Fruit fly (Drosophila melanogaster): ENCODE measurements around the gene CG11069.

Gene CG11069

dm6 chr3R:24876843-24877457 is 17.6 kb upstream of the CG11069 start, which contains the start of the genes CG11089 and CG31381:
Gene CG11089 (plus strand): TSS chr3R:24877045.
Gene CG31381 (plus strand): TSS chr3R:24877045.
- no peak for TF ChIP-seq CG15011 (GFP tag; optimal IDR thresholded peaks at IDR 0.05)
- TF ChIP-seq slbo (GFP tag; IDR thresholded peaks at IDR 0.05), result no peak
- TF ChIP-seq Bdp1 (GFP tag; optimal IDR thresholded peaks at IDR 0.05), result no peak
- peak; percentile 61 for TF ChIP-seq CG12391 (tag; optimal IDR thresholded peaks at IDR 0.05)
- peak; percentile 99 for TF ChIP-seq kah (GFP tag; optimal IDR thresholded peaks at IDR 0.05)
- TF ChIP-seq TFAM (GFP tag; optimal IDR thresholded peaks at IDR 0.05), result no peak
- TF ChIP-seq wek (GFP tag; optimal IDR thresholded peaks at IDR 0.05), result no peak
- TF ChIP-seq jigr1 (GFP tag; IDR thresholded peaks at IDR 0.05), result no peak
- TF ChIP-seq bab2 (GFP tag; optimal IDR thresholded peaks at IDR 0.05), result no peak
- 0 out of 2 replicates have a peak, but pooled peaks have one; percentile 7 for TF ChIP-seq CG31441 (GFP tag; IDR thresholded peaks at IDR 0.05)
- no peak for TF ChIP-seq CG18764 (GFP tag; optimal IDR thresholded peaks at IDR 0.05)
- peak; percentile 94 for TF ChIP-seq cwo (GFP tag; optimal IDR thresholded peaks at IDR 0.05)
- TF ChIP-seq phol (tag; optimal IDR thresholded peaks at IDR 0.05), result peak; percentile 21
- TF ChIP-seq NK7.1 (GFP tag; optimal IDR thresholded peaks at IDR 0.05), result no peak
- no peak for TF ChIP-seq CG6654 (GFP tag; optimal IDR thresholded peaks at IDR 0.05)
- peak; percentile 11 for TF ChIP-seq grn (GFP tag; optimal IDR thresholded peaks at IDR 0.05)
- TF ChIP-seq CG5180 (GFP tag; optimal IDR thresholded peaks at IDR 0.05), result no peak
- TF ChIP-seq cato (GFP tag; optimal IDR thresholded peaks at IDR 0.05; ENCODE audit: borderline replicate concordance), result no peak
- TF ChIP-seq Blimp-1 (GFP tag; optimal IDR thresholded peaks at IDR 0.05), result no peak
- no peak for TF ChIP-seq CG15601 (tag; optimal IDR thresholded peaks at IDR 0.05)
- TF ChIP-seq Sry-δ (GFP tag; optimal IDR thresholded peaks at IDR 0.05), result no peak
- peak; percentile 84 for TF ChIP-seq scrt (GFP tag; optimal IDR thresholded peaks at IDR 0.05)
- TF ChIP-seq wor (GFP tag; IDR thresholded peaks at IDR 0.05), result no peak
- TF ChIP-seq chn (GFP tag; optimal IDR thresholded peaks at IDR 0.05), result no peak
- TF ChIP-seq MESR4 (GFP tag; optimal IDR thresholded peaks at IDR 0.05), result peak; percentile 22
- no peak for TF ChIP-seq zf30C (GFP tag; optimal IDR thresholded peaks at IDR 0.05)
- peak; percentile 97 for TF ChIP-seq CG4854 (GFP tag; optimal IDR thresholded peaks at IDR 0.05)
- TF ChIP-seq Meics (GFP tag; optimal IDR thresholded peaks at IDR 0.05), result peak; percentile 32
- TF ChIP-seq CG3281 (GFP tag; optimal IDR thresholded peaks at IDR 0.05), result peak; percentile 5
- peak; percentile 14 for TF ChIP-seq CG6683 (GFP tag; optimal IDR thresholded peaks at IDR 0.05)
- TF ChIP-seq pan (optimal IDR thresholded peaks at IDR 0.05), result no peak
- no peak for TF ChIP-seq pan (GFP tag; optimal IDR thresholded peaks at IDR 0.05 in 1 of 2, IDR thresholded peaks at IDR 0.05 in 1 of 2)
- TF ChIP-seq danr (GFP tag; IDR thresholded peaks at IDR 0.05), result no peak
- TF ChIP-seq CG31224 (GFP tag; IDR thresholded peaks at IDR 0.05), result no peak
- no peak for TF ChIP-seq CG3838 (GFP tag; optimal IDR thresholded peaks at IDR 0.05)
- TF ChIP-seq stwl (tag; optimal IDR thresholded peaks at IDR 0.05), result no peak
- no peak for TF ChIP-seq hth (optimal IDR thresholded peaks at IDR 0.05)
- no peak for TF ChIP-seq gro (GFP tag; optimal IDR thresholded peaks at IDR 0.05)
- no peak for TF ChIP-seq CG5953 (GFP tag; IDR thresholded peaks at IDR 0.05)
- TF ChIP-seq bigmax (GFP tag; optimal IDR thresholded peaks at IDR 0.05), result no peak
- no peak for TF ChIP-seq fd102C (GFP tag; optimal IDR thresholded peaks at IDR 0.05)
- TF ChIP-seq Spps (tag; optimal IDR thresholded peaks at IDR 0.05), result no peak
- TF ChIP-seq ems (GFP tag; optimal IDR thresholded peaks at IDR 0.05), result no peak
- TF ChIP-seq run (tag; optimal IDR thresholded peaks at IDR 0.05), result peak; percentile 37
- peak; percentile 50 for TF ChIP-seq pzg (GFP tag; optimal IDR thresholded peaks at IDR 0.05)
- no peak for TF ChIP-seq CG8089 (GFP tag; optimal IDR thresholded peaks at IDR 0.05)
- no peak for TF ChIP-seq twi (tag; optimal IDR thresholded peaks at IDR 0.05)
- TF ChIP-seq HmgZ (tag; optimal IDR thresholded peaks at IDR 0.05), result no peak
- no peak for TF ChIP-seq emc (GFP tag; optimal IDR thresholded peaks at IDR 0.05)
- peak; percentile 45 for TF ChIP-seq caup (GFP tag; optimal IDR thresholded peaks at IDR 0.05; ENCODE audit: severe bottlenecking)
- TF ChIP-seq sd (tag; optimal IDR thresholded peaks at IDR 0.05), result no peak
